1 fruit fly cellular context compared by ENCODE assay signal in the genomic region with DNA sequence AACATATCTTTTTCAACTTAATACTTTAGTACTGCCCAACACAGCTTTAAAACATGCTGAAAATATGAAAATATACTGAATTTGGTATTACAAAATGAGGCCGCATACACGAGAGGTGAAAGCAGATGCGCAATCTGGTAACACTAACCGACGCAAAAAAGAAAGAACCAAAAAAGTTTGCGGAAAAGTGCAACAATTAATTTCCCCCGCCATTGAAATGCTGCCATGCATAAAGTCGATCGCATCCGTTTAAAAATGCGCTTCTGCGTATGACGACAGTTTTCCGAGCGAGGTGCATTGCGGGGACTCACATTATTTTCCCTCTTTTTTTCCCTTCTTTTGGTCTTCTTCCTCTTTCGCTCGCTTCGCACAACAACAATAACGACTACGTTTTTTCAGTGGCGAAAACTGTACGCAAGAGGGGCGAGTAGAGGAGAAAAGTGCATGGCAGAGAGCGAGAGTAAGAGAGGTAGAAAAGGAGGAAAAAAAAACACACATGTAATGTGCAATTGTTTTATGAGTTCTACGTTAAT.
TF ChIP-seq lines count a peak whose summit lies in the region.

Set8 (plus strand) TSS at position 127 of the 533 bp plus-strand sequence.

TF ChIP-seq in whole organism, embryonic, 481 proteins besides CTCF, POLR2A, EP300 and RAD21 (continued from another document):
- TF ChIP-seq CG4707 (GFP tag; optimal IDR thresholded peaks at IDR 0.05; lab: Kevin White, UChicago) (no peak), CG14860 (GFP tag; IDR thresholded peaks at IDR 0.05; lab: Robert Waterston, UW; ENCODE audit: partially characterized antibody) (no peak), CG4404 (GFP tag; IDR thresholded peaks at IDR 0.05; lab: Robert Waterston, UW) (no peak), twi (tag; optimal IDR thresholded peaks at IDR 0.05; lab: Kevin White, UChicago) (no peak), ro (GFP tag; IDR thresholded peaks at IDR 0.05; lab: Robert Waterston, UW) (no peak), CG2875 (GFP tag; optimal IDR thresholded peaks at IDR 0.05; lab: Kevin White, UChicago) (no peak), Bdp1 (GFP tag; optimal IDR thresholded peaks at IDR 0.05; lab: Kevin White, UChicago) (no peak), CG9797 (GFP tag; optimal IDR thresholded peaks at IDR 0.05; lab: Kevin White, UChicago) (peak; percentile 91), gem (tag; optimal IDR thresholded peaks at IDR 0.05; lab: Kevin White, UChicago) (no peak), Fer3 (tag; optimal IDR thresholded peaks at IDR 0.05; lab: Kevin White, UChicago) (no peak), gfzf (GFP tag; optimal IDR thresholded peaks at IDR 0.05; lab: Kevin White, UChicago) (peak; percentile 94), Gsc (GFP tag; IDR thresholded peaks at IDR 0.05; lab: Robert Waterston, UW) (no peak), CG12391 (tag; optimal IDR thresholded peaks at IDR 0.05; lab: Kevin White, UChicago) (peak; percentile 18), CG4424 (GFP tag; optimal IDR thresholded peaks at IDR 0.05; lab: Kevin White, UChicago) (no peak), CG12219 (GFP tag; optimal IDR thresholded peaks at IDR 0.05; lab: Kevin White, UChicago) (no peak), bcd (GFP tag; optimal IDR thresholded peaks at IDR 0.05; lab: Kevin White, UChicago) (no peak), CG10979 (tag; optimal IDR thresholded peaks at IDR 0.05; lab: Kevin White, UChicago) (no peak), hth (optimal IDR thresholded peaks at IDR 0.05; lab: Kevin White, UChicago) (no peak), CG10366 (GFP tag; IDR thresholded peaks at IDR 0.05; lab: Robert Waterston, UW) (no peak), CG7987 (GFP tag; optimal IDR thresholded peaks at IDR 0.05; lab: Kevin White, UChicago) (no peak), MESR4 (GFP tag; optimal IDR thresholded peaks at IDR 0.05; lab: Kevin White, UChicago) (peak; percentile 93), vnd (GFP tag; IDR thresholded peaks at IDR 0.05; lab: Robert Waterston, UW; ENCODE audit: partially characterized antibody) (no peak), en (GFP tag; optimal IDR thresholded peaks at IDR 0.05; lab: Kevin White, UChicago) (no peak), fd96Cb (tag; optimal IDR thresholded peaks at IDR 0.05; lab: Kevin White, UChicago) (no peak), tll (GFP tag; optimal IDR thresholded peaks at IDR 0.05; lab: Kevin White, UChicago) (no peak), pzg (GFP tag; optimal IDR thresholded peaks at IDR 0.05; lab: Kevin White, UChicago) (peak; percentile 83), B-H1 (GFP tag; IDR thresholded peaks at IDR 0.05; lab: Robert Waterston, UW) (no peak), Dbx (GFP tag; IDR thresholded peaks at IDR 0.05; lab: Robert Waterston, UW) (0 out of 3 replicates have a peak, but pooled peaks have one; percentile 30), wek (GFP tag; optimal IDR thresholded peaks at IDR 0.05; lab: Kevin White, UChicago) (no peak), Fer1 (GFP tag; optimal IDR thresholded peaks at IDR 0.05; lab: Kevin White, UChicago) (peak; percentile 11), eyg (GFP tag; optimal IDR thresholded peaks at IDR 0.05; lab: Kevin White, UChicago) (no peak), Vsx1 (GFP tag; optimal IDR thresholded peaks at IDR 0.05; lab: Kevin White, UChicago) (no peak), H2.0 (GFP tag; IDR thresholded peaks at IDR 0.05; lab: Robert Waterston, UW) (no peak), unpg (GFP tag; optimal IDR thresholded peaks at IDR 0.05; lab: Kevin White, UChicago) (no peak), CG6254 (GFP tag; optimal IDR thresholded peaks at IDR 0.05; lab: Kevin White, UChicago) (no peak), CG13424 (tag; optimal IDR thresholded peaks at IDR 0.05; lab: Kevin White, UChicago) (no peak), trem (tag; optimal IDR thresholded peaks at IDR 0.05; lab: Kevin White, UChicago) (peak; percentile 82), Doc2 (GFP tag; IDR thresholded peaks at IDR 0.05; lab: Robert Waterston, UW) (no peak), fd64A (GFP tag; optimal IDR thresholded peaks at IDR 0.05; lab: Kevin White, UChicago) (no peak), CG3847 (GFP tag; IDR thresholded peaks at IDR 0.05; lab: Robert Waterston, UW) (no peak), Bteb2 (GFP tag; optimal IDR thresholded peaks at IDR 0.05; lab: Kevin White, UChicago) (no peak), Abd-B (GFP tag; optimal IDR thresholded peaks at IDR 0.05; lab: Kevin White, UChicago) (no peak), salm (tag; optimal IDR thresholded peaks at IDR 0.05; lab: Kevin White, UChicago) (no peak), CG9876 (GFP tag; optimal IDR thresholded peaks at IDR 0.05; lab: Kevin White, UChicago) (no peak), tna (GFP tag; IDR thresholded peaks at IDR 0.05; lab: Robert Waterston, UW; ENCODE audit: partially characterized antibody) (no peak), chm (GFP tag; IDR thresholded peaks at IDR 0.05; lab: Robert Waterston, UW) (0 out of 2 replicates have a peak, but pooled peaks have one; percentile 28), CG11695 (GFP tag; IDR thresholded peaks at IDR 0.05; lab: Robert Waterston, UW) (no peak), so (GFP tag; IDR thresholded peaks at IDR 0.05; lab: Robert Waterston, UW) (no peak), Nf-YA (GFP tag; IDR thresholded peaks at IDR 0.05; lab: Robert Waterston, UW) (no peak), Blimp-1 (GFP tag; optimal IDR thresholded peaks at IDR 0.05; lab: Kevin White, UChicago) (no peak), luna (GFP tag; optimal IDR thresholded peaks at IDR 0.05; lab: Kevin White, UChicago) (no peak), cad (GFP tag; optimal IDR thresholded peaks at IDR 0.05; lab: Kevin White, UChicago) (no peak), CG17912 (GFP tag; optimal IDR thresholded peaks at IDR 0.05; lab: Kevin White, UChicago) (no peak), Ssrp (tag; optimal IDR thresholded peaks at IDR 0.05; lab: Kevin White, UChicago) (no peak), pan (optimal IDR thresholded peaks at IDR 0.05; lab: Kevin White, UChicago) (no peak), pan (GFP tag; optimal IDR thresholded peaks at IDR 0.05 in 1 of 2, IDR thresholded peaks at IDR 0.05 in 1 of 2) (no peak), Dad (GFP tag; optimal IDR thresholded peaks at IDR 0.05; lab: Kevin White, UChicago) (no peak), zen2 (GFP tag; IDR thresholded peaks at IDR 0.05; lab: Robert Waterston, UW; ENCODE audit: partially characterized antibody) (no peak; the same call in 2 of the 3 replicates), Side (GFP tag; optimal IDR thresholded peaks at IDR 0.05; lab: Kevin White, UChicago) (no peak), CG4328 (GFP tag; optimal IDR thresholded peaks at IDR 0.05; lab: Kevin White, UChicago) (no peak), tgo (GFP tag; IDR thresholded peaks at IDR 0.05; lab: Robert Waterston, UW) (no peak), CG10267 (tag; optimal IDR thresholded peaks at IDR 0.05; lab: Kevin White, UChicago) (peak; percentile 90), D19A (tag; optimal IDR thresholded peaks at IDR 0.05; lab: Kevin White, UChicago) (no peak), Antp (GFP tag; optimal IDR thresholded peaks at IDR 0.05; lab: Kevin White, UChicago) (no peak), CG11696 (GFP tag; IDR thresholded peaks at IDR 0.05; lab: Robert Waterston, UW) (no peak), amos (GFP tag; IDR thresholded peaks at IDR 0.05; lab: Robert Waterston, UW; ENCODE audit: partially characterized antibody) (no peak), fd102C (GFP tag; optimal IDR thresholded peaks at IDR 0.05; lab: Kevin White, UChicago) (no peak), Oaz (GFP tag; IDR thresholded peaks at IDR 0.05; lab: Robert Waterston, UW) (no peak), CG8388 (GFP tag; optimal IDR thresholded peaks at IDR 0.05; lab: Kevin White, UChicago) (no peak), dmrt99B (tag; optimal IDR thresholded peaks at IDR 0.05; lab: Kevin White, UChicago) (no peak), gro (GFP tag; optimal IDR thresholded peaks at IDR 0.05; lab: Kevin White, UChicago) (peak; percentile 35), onecut (GFP tag; IDR thresholded peaks at IDR 0.05; lab: Robert Waterston, UW) (no peak), CG6654 (GFP tag; optimal IDR thresholded peaks at IDR 0.05; lab: Kevin White, UChicago) (no peak), CG34224 (GFP tag; IDR thresholded peaks at IDR 0.05; lab: Robert Waterston, UW; ENCODE audit: partially characterized antibody) (peak; percentile 59; the same call in 1 of the 3 replicates), CG12769 (tag; optimal IDR thresholded peaks at IDR 0.05; lab: Kevin White, UChicago) (no peak), Chrac-16 (GFP tag; optimal IDR thresholded peaks at IDR 0.05; lab: Kevin White, UChicago) (no peak), knrl (GFP tag; IDR thresholded peaks at IDR 0.05; lab: Robert Waterston, UW; ENCODE audit: partially characterized antibody) (no peak), CG18599 (GFP tag; optimal IDR thresholded peaks at IDR 0.05; lab: Kevin White, UChicago) (no peak), h (optimal IDR thresholded peaks at IDR 0.05; lab: Kevin White, UChicago) (no peak), corto (GFP tag; optimal IDR thresholded peaks at IDR 0.05; lab: Kevin White, UChicago) (no peak), E2f1 (GFP tag; IDR thresholded peaks at IDR 0.05; lab: Robert Waterston, UW) (no peak), pum (GFP tag; optimal IDR thresholded peaks at IDR 0.05; lab: Kevin White, UChicago) (no peak), CG3281 (GFP tag; optimal IDR thresholded peaks at IDR 0.05; lab: Kevin White, UChicago) (no peak), BtbVII (GFP tag; optimal IDR thresholded peaks at IDR 0.05; lab: Kevin White, UChicago) (no peak), ab (GFP tag; optimal IDR thresholded peaks at IDR 0.05; lab: Kevin White, UChicago) (no peak), CG10543 (GFP tag; optimal IDR thresholded peaks at IDR 0.05; lab: Kevin White, UChicago) (no peak), CG11456 (GFP tag; IDR thresholded peaks at IDR 0.05; lab: Robert Waterston, UW) (no peak), grn (GFP tag; optimal IDR thresholded peaks at IDR 0.05; lab: Kevin White, UChicago) (no peak), toy (GFP tag; IDR thresholded peaks at IDR 0.05; lab: Robert Waterston, UW) (no peak), CG2678 (tag; optimal IDR thresholded peaks at IDR 0.05; lab: Kevin White, UChicago) (no peak), NC2β (GFP tag; optimal IDR thresholded peaks at IDR 0.05; lab: Kevin White, UChicago) (peak; percentile 3), Lim3 (GFP tag; IDR thresholded peaks at IDR 0.05; lab: Robert Waterston, UW) (no peak), lilli (GFP tag; optimal IDR thresholded peaks at IDR 0.05; lab: Kevin White, UChicago) (no peak), mirr (GFP tag; optimal IDR thresholded peaks at IDR 0.05; lab: Kevin White, UChicago) (no peak), CG17385 (GFP tag; optimal IDR thresholded peaks at IDR 0.05; lab: Kevin White, UChicago) (peak; percentile 94), shn (GFP tag; optimal IDR thresholded peaks at IDR 0.05; lab: Kevin White, UChicago) (no peak), z (GFP tag; IDR thresholded peaks at IDR 0.05; lab: Robert Waterston, UW) (no peak), HLH3B (GFP tag; IDR thresholded peaks at IDR 0.05; lab: Robert Waterston, UW) (no peak), fd3F (GFP tag; optimal IDR thresholded peaks at IDR 0.05; lab: Kevin White, UChicago) (no peak)
TF ChIP-seq in whole organism, embryonic: peak in this region for 70.
